Fruit fly (Drosophila melanogaster) whole organism, embryonic: ENCODE data around the gene mat.

Source experiments
- Atf6 ChIP-seq: fragments of 200-800 bp; sonication (Bioruptor generic); IDR thresholded peaks from 2 replicates; pipeline ENCODE4 v1.3.6; 2022; ENCODE audit warnings: missing biosample characterization, missing genetic modification characterization
- Bdp1 ChIP-seq: fragments of 200-800 bp; sonication (Bioruptor generic); optimal IDR thresholded peaks from 3 replicates; lab custom pipeline; 2016; ENCODE audit warnings: missing biosample characterization, missing genetic modification characterization
- C15 ChIP-seq: fragments of 200-800 bp; sonication (Bioruptor generic); IDR thresholded peaks from 3 replicates; pipeline ENCODE4 v1.3.6; 2022; ENCODE audit warnings: missing biosample characterization, missing genetic modification characterization
- CG10366 ChIP-seq: fragments of 200-800 bp; sonication (Bioruptor generic); IDR thresholded peaks from 2 replicates; pipeline ENCODE4 v1.3.6; 2022; ENCODE audit warnings: missing biosample characterization, missing genetic modification characterization
- CG10654 ChIP-seq: fragments of 200-800 bp; sonication (Bioruptor generic); optimal IDR thresholded peaks from 2 replicates; lab custom pipeline; 2016; ENCODE audit warnings: missing biosample characterization, missing genetic modification characterization
- CG10979 ChIP-seq: fragments of 200-800 bp; sonication (Bioruptor generic); optimal IDR thresholded peaks from 2 replicates; lab custom pipeline; 2018; ENCODE audit warnings: missing biosample characterization, mild to moderate bottlenecking, missing genetic modification characterization, moderate library complexity
- CG11456 ChIP-seq: fragments of 200-800 bp; sonication (Bioruptor generic); IDR thresholded peaks from 3 replicates; pipeline ENCODE4 v1.3.6; 2022; ENCODE audit warnings: missing biosample characterization, missing genetic modification characterization
- CG11504 ChIP-seq: fragments of 200-800 bp; sonication (Bioruptor generic); optimal IDR thresholded peaks from 3 replicates; lab custom pipeline; 2019; ENCODE audit warnings: missing biosample characterization, mild to moderate bottlenecking, missing genetic modification characterization, moderate library complexity
- CG12071 ChIP-seq: fragments of 200-800 bp; sonication (Bioruptor generic); optimal IDR thresholded peaks from 3 replicates; lab custom pipeline; 2018; ENCODE audit warnings: missing biosample characterization, mild to moderate bottlenecking, missing genetic modification characterization
- CG12769 ChIP-seq: fragments of 200-800 bp; sonication (Bioruptor generic); optimal IDR thresholded peaks from 2 replicates; lab custom pipeline; 2019; ENCODE audit warnings: missing biosample characterization, mild to moderate bottlenecking, missing genetic modification characterization, moderate library complexity
- CG15601 ChIP-seq: fragments of 200-800 bp; sonication (Bioruptor generic); optimal IDR thresholded peaks from 3 replicates; lab custom pipeline; 2019; ENCODE audit warnings: missing biosample characterization, mild to moderate bottlenecking, missing genetic modification characterization, moderate library complexity
- CG16779 ChIP-seq: fragments of 200-800 bp; sonication (Bioruptor generic); IDR thresholded peaks from 2 replicates; pipeline ENCODE4 v1.3.6; 2022; ENCODE audit warnings: missing biosample characterization, missing genetic modification characterization
- CG17802 ChIP-seq: fragments of 200-800 bp; sonication (Bioruptor generic); optimal IDR thresholded peaks from 2 replicates; lab custom pipeline; 2018; ENCODE audit warnings: missing biosample characterization, mild to moderate bottlenecking, missing genetic modification characterization, moderate library complexity
- CG18599 ChIP-seq: fragments of 200-800 bp; sonication (Bioruptor generic); optimal IDR thresholded peaks from 3 replicates; lab custom pipeline; 2017; ENCODE audit warnings: missing biosample characterization, missing genetic modification characterization, mild to moderate bottlenecking, moderate library complexity, missing genetic modification reagents
- CG18619 ChIP-seq: fragments of 200-800 bp; sonication (Bioruptor generic); optimal IDR thresholded peaks from 3 replicates; lab custom pipeline; 2017; ENCODE audit warnings: missing biosample characterization, mild to moderate bottlenecking, missing genetic modification characterization
- CG2889 ChIP-seq: fragments of 200-800 bp; sonication (Bioruptor generic); IDR thresholded peaks from 3 replicates; pipeline ENCODE4 v1.3.6; 2022; ENCODE audit warnings: missing biosample characterization, missing genetic modification characterization
- CG4854 ChIP-seq: fragments of 200-800 bp; sonication (Bioruptor generic); optimal IDR thresholded peaks from 2 replicates; lab custom pipeline; 2016; ENCODE audit warnings: missing biosample characterization, missing genetic modification characterization, inconsistent platforms
- CG6791 ChIP-seq: fragments of 200-800 bp; sonication (Bioruptor generic); IDR thresholded peaks from 3 replicates; pipeline ENCODE4 v1.3.6; 2022; ENCODE audit warnings: missing biosample characterization, missing genetic modification characterization; ENCODE audit not compliant: partially characterized antibody
- CG9609 ChIP-seq: fragments of 200-800 bp; sonication (Bioruptor generic); optimal IDR thresholded peaks from 3 replicates; lab custom pipeline; 2016; ENCODE audit warnings: missing biosample characterization, missing genetic modification characterization
- Dip2 ChIP-seq: fragments of 200-800 bp; sonication (Bioruptor generic); IDR thresholded peaks from 2 replicates; pipeline ENCODE4 v1.3.6; 2022; ENCODE audit warnings: missing biosample characterization, missing genetic modification characterization
- Dip3 ChIP-seq: fragments of 200-800 bp; sonication (Bioruptor generic); optimal IDR thresholded peaks from 3 replicates; lab custom pipeline; 2016; ENCODE audit warnings: missing biosample characterization, missing genetic modification characterization
- Doc2 ChIP-seq: fragments of 200-800 bp; sonication (Bioruptor generic); IDR thresholded peaks from 2 replicates; pipeline ENCODE4 v1.3.6; 2022; ENCODE audit warnings: missing biosample characterization, missing genetic modification characterization
- HHEX ChIP-seq: fragments of 200-800 bp; sonication (Bioruptor generic); optimal IDR thresholded peaks from 3 replicates; lab custom pipeline; 2017; ENCODE audit warnings: missing biosample characterization, mild to moderate bottlenecking, missing genetic modification characterization, missing genetic modification reagents
- HmgD ChIP-seq: fragments of 200-800 bp; sonication (Bioruptor generic); optimal IDR thresholded peaks from 3 replicates; lab custom pipeline; 2016; ENCODE audit warnings: missing biosample characterization, missing genetic modification characterization
- Opbp ChIP-seq: fragments of 200-800 bp; sonication (Bioruptor generic); IDR thresholded peaks from 3 replicates; pipeline ENCODE4 v1.3.6; 2022; ENCODE audit warnings: missing biosample characterization, missing genetic modification characterization; ENCODE audit not compliant: partially characterized antibody
- Stat92E ChIP-seq, 3 experiments: fragments of >200 bp in 2 of 3; fragments of 200-800 bp in 1 of 3; sonication (Bioruptor generic) in 1 of 3; optimal IDR thresholded peaks; 2 replicates each; lab custom pipeline; 2017 to 2019; ENCODE audit warnings: missing biosample characterization in 3 of 3, missing genetic modification characterization in 3 of 3, mild to moderate bottlenecking in 1 of 3, moderate library complexity in 1 of 3
- TFAM ChIP-seq: fragments of 200-800 bp; sonication (Bioruptor generic); optimal IDR thresholded peaks from 2 replicates; lab custom pipeline; 2017; ENCODE audit warnings: missing biosample characterization, missing genetic modification characterization, inconsistent platforms
- Usf ChIP-seq: fragments of 200-800 bp; sonication (Bioruptor generic); optimal IDR thresholded peaks from 2 replicates; lab custom pipeline; 2017; ENCODE audit warnings: missing genotype, missing biosample characterization, missing genetic modification characterization
- bigmax ChIP-seq: fragments of 200-800 bp; sonication (Bioruptor generic); optimal IDR thresholded peaks from 2 replicates; lab custom pipeline; 2018; ENCODE audit warnings: missing biosample characterization, mild to moderate bottlenecking, missing genetic modification characterization
- cas ChIP-seq: fragments of 200-800 bp; sonication (Bioruptor generic); IDR thresholded peaks from 2 replicates; pipeline ENCODE4 v1.3.6; 2022; ENCODE audit warnings: missing biosample characterization, missing genetic modification characterization
- crc ChIP-seq: fragments of 200-800 bp; sonication (Bioruptor generic); optimal IDR thresholded peaks from 2 replicates; lab custom pipeline; 2016; ENCODE audit warnings: missing biosample characterization, missing genetic modification characterization
- croc ChIP-seq: fragments of 200-800 bp; sonication (Bioruptor generic); conservative IDR thresholded peaks from 3 replicates; pipeline ENCODE4 v1.3.6; 2022; ENCODE audit warnings: missing biosample characterization, missing genetic modification characterization
- cwo ChIP-seq: fragments of 200-800 bp; sonication (Bioruptor generic); optimal IDR thresholded peaks from 3 replicates; lab custom pipeline; 2017; ENCODE audit warnings: missing biosample characterization, missing genetic modification characterization, mild to moderate bottlenecking, moderate library complexity, missing genetic modification reagents
- dmrt99B ChIP-seq: fragments of 200-800 bp; sonication (Bioruptor generic); optimal IDR thresholded peaks from 2 replicates; lab custom pipeline; 2018; ENCODE audit warnings: missing biosample characterization, mild to moderate bottlenecking, missing genetic modification characterization, moderate library complexity
- esg ChIP-seq: fragments of 200-800 bp; sonication (Bioruptor generic); conservative IDR thresholded peaks from 2 replicates; pipeline ENCODE4 v1.3.6; 2022; ENCODE audit warnings: missing biosample characterization, missing genetic modification characterization
- fu2 ChIP-seq: fragments of 200-800 bp; sonication (Bioruptor generic); optimal IDR thresholded peaks from 2 replicates; lab custom pipeline; 2016; ENCODE audit warnings: missing biosample characterization, missing genetic modification characterization
- grau ChIP-seq: fragments of 200-800 bp; optimal IDR thresholded peaks from 3 replicates; lab custom pipeline; 2019; ENCODE audit warnings: missing biosample characterization, mild to moderate bottlenecking, missing genetic modification characterization, moderate library complexity
- klu ChIP-seq: fragments of 200-800 bp; sonication (Bioruptor generic); IDR thresholded peaks from 2 replicates; pipeline ENCODE4 v1.3.6; 2022; ENCODE audit warnings: missing biosample characterization, missing genetic modification characterization
- lov ChIP-seq, 2 experiments: fragments of 200-800 bp in 1 of 2; fragments of >200 bp in 1 of 2; sonication (Bioruptor generic) in 1 of 2; IDR thresholded peaks in 1 of 2; optimal IDR thresholded peaks in 1 of 2; 2 replicates in 1 of 2; 3 replicates in 1 of 2; pipeline versions ENCODE4 v1.3.6 to Lab custom; 2017 to 2022; ENCODE audit warnings: missing biosample characterization in 1 of 2, missing genetic modification characterization in 1 of 2
- nom ChIP-seq: fragments of 200-800 bp; sonication (Bioruptor generic); optimal IDR thresholded peaks from 2 replicates; lab custom pipeline; 2017; ENCODE audit warnings: missing biosample characterization, missing genetic modification characterization, mild to moderate bottlenecking, moderate library complexity, missing genetic modification reagents
- pfk ChIP-seq: fragments of 200-800 bp; sonication (Bioruptor generic); optimal IDR thresholded peaks from 2 replicates; lab custom pipeline; 2018; ENCODE audit warnings: missing biosample characterization, mild to moderate bottlenecking, missing genetic modification characterization, moderate library complexity
- pzg ChIP-seq: fragments of 200-800 bp; sonication (Bioruptor generic); optimal IDR thresholded peaks from 3 replicates; lab custom pipeline; 2018; ENCODE audit warnings: missing biosample characterization, mild to moderate bottlenecking, missing genetic modification characterization, moderate library complexity
- scrt ChIP-seq: fragments of 200-800 bp; sonication (Bioruptor generic); optimal IDR thresholded peaks from 2 replicates; lab custom pipeline; 2018; ENCODE audit warnings: missing biosample characterization, mild to moderate bottlenecking, missing genetic modification characterization, moderate library complexity
- sima ChIP-seq: fragments of 200-800 bp; sonication (Bioruptor generic); optimal IDR thresholded peaks from 2 replicates; lab custom pipeline; 2016; ENCODE audit warnings: missing biosample characterization, missing genetic modification characterization
- tin ChIP-seq: fragments of 200-800 bp; sonication (Bioruptor generic); optimal IDR thresholded peaks from 3 replicates; lab custom pipeline; 2016; ENCODE audit warnings: missing biosample characterization, missing genetic modification characterization
- trem ChIP-seq: fragments of 200-800 bp; optimal IDR thresholded peaks from 3 replicates; lab custom pipeline; 2019; ENCODE audit warnings: missing biosample characterization, mild to moderate bottlenecking, missing genetic modification characterization, moderate library complexity
- unc-4 ChIP-seq: fragments of 200-800 bp; sonication (Bioruptor generic); IDR thresholded peaks from 2 replicates; pipeline ENCODE4 v1.3.6; 2022; ENCODE audit warnings: missing biosample characterization, missing genetic modification characterization; ENCODE audit not compliant: partially characterized antibody
- vvl ChIP-seq: fragments of 200-800 bp; sonication (Bioruptor generic); IDR thresholded peaks from 2 replicates; pipeline ENCODE4 v1.3.6; 2022; ENCODE audit warnings: missing biosample characterization, missing genetic modification characterization
- z ChIP-seq: fragments of 200-800 bp; sonication (Bioruptor generic); IDR thresholded peaks from 3 replicates; pipeline ENCODE4 v1.3.6; 2022; ENCODE audit warnings: missing biosample characterization, missing genetic modification characterization

mat gene

dm6 chr3L:872389-872972 is 30.2 kb upstream of the mat start (continued):
- no peak for TF ChIP-seq cwo (GFP tag; lab: Kevin White, UChicago)
- TF ChIP-seq nom (GFP tag; lab: Kevin White, UChicago), result no peak
- peak; percentile 8 for TF ChIP-seq CG15601 (tag; lab: Kevin White, UChicago)
- no peak; the same call in 2 of the 3 replicates for TF ChIP-seq Opbp
- no peak for TF ChIP-seq CG18619 (GFP tag; lab: Kevin White, UChicago)
- TF ChIP-seq z (GFP tag; lab: Robert Waterston, UW), result no peak
- no peak for TF ChIP-seq klu (GFP tag; lab: Robert Waterston, UW)
- TF ChIP-seq HHEX (GFP tag; lab: Kevin White, UChicago), result no peak
- peak; percentile 2 for TF ChIP-seq CG18599 (GFP tag; lab: Kevin White, UChicago)
- no peak for TF ChIP-seq pfk (GFP tag; lab: Kevin White, UChicago)
- peak; percentile 0 for TF ChIP-seq Bdp1 (GFP tag; lab: Kevin White, UChicago)
- peak; percentile 44 for TF ChIP-seq fu2 (GFP tag; lab: Kevin White, UChicago)
- TF ChIP-seq Usf (GFP tag; lab: Kevin White, UChicago), result no peak
- peak; percentile 41 for TF ChIP-seq grau
- peak; percentile 30 for TF ChIP-seq pzg (GFP tag; lab: Kevin White, UChicago)
- TF ChIP-seq CG2889 (GFP tag; lab: Robert Waterston, UW), result no peak
- no peak for TF ChIP-seq CG10654
- no peak for TF ChIP-seq C15 (GFP tag; lab: Robert Waterston, UW)
- no peak for TF ChIP-seq sima (GFP tag; lab: Kevin White, UChicago)
- TF ChIP-seq crc (GFP tag; lab: Kevin White, UChicago), result no peak
- TF ChIP-seq Dip2, result no peak
- TF ChIP-seq Doc2 (GFP tag; lab: Robert Waterston, UW), result no peak
- no peak for TF ChIP-seq CG12071
- no peak for TF ChIP-seq CG16779 (GFP tag; lab: Robert Waterston, UW)
- TF ChIP-seq bigmax (GFP tag; lab: Kevin White, UChicago), result no peak
- TF ChIP-seq CG6791 (GFP tag; lab: Robert Waterston, UW), result peak; percentile 65; the same call in 2 of the 3 replicates
- TF ChIP-seq croc (GFP tag; lab: Robert Waterston, UW), result no peak
- TF ChIP-seq CG11504, result peak; percentile 41
- no peak for TF ChIP-seq lov (optimal IDR thresholded peaks at IDR 0.05; lab: Kevin White, UChicago)
- TF ChIP-seq lov (GFP tag; IDR thresholded peaks at IDR 0.05; lab: Robert Waterston, UW), result no peak
- TF ChIP-seq CG10979 (tag; lab: Kevin White, UChicago), result peak; percentile 9
- TF ChIP-seq esg (GFP tag; lab: Robert Waterston, UW), result no peak
- peak; percentile 7 for TF ChIP-seq dmrt99B (tag; lab: Kevin White, UChicago)
- no peak for TF ChIP-seq CG10366 (GFP tag; lab: Robert Waterston, UW)
- TF ChIP-seq trem (tag; lab: Kevin White, UChicago), result peak; percentile 7
- peak; percentile 67 for TF ChIP-seq HmgD
- no peak for TF ChIP-seq Atf6 (GFP tag; lab: Robert Waterston, UW)
- no peak for TF ChIP-seq tin
- peak; percentile 18 for TF ChIP-seq Dip3 (GFP tag; lab: Kevin White, UChicago)
- peak; percentile 8; the same call in 1 of the 2 replicates for TF ChIP-seq vvl (GFP tag; lab: Robert Waterston, UW)
- peak; percentile 27 for TF ChIP-seq CG12769 (tag; lab: Kevin White, UChicago)
- no peak for TF ChIP-seq Stat92E (GFP tag; optimal IDR thresholded peaks at IDR 0.05; lab: Kevin White, UChicago)
- TF ChIP-seq TFAM (GFP tag; lab: Kevin White, UChicago), result no peak
- TF ChIP-seq CG9609, result peak; percentile 50
- TF ChIP-seq CG4854, result no peak
- peak; percentile 74 for TF ChIP-seq unc-4
- TF ChIP-seq CG11456 (GFP tag; lab: Robert Waterston, UW), result peak; percentile 69; the same call in 2 of the 3 replicates
- no peak for TF ChIP-seq cas (GFP tag; lab: Robert Waterston, UW)
- TF ChIP-seq scrt (GFP tag; lab: Kevin White, UChicago), result peak; percentile 80
- TF ChIP-seq CG17802, result no peak
